Worm (Caenorhabditis elegans): ENCODE results near the gene fkh-8.

Gene fkh-8

ce11 chrII:6191293-6191692 is at the start of gene fkh-8:
Gene fkh-8 (minus strand): TSS chrII:6191393.
- TF ChIP-seq dao-5 (tag; optimal IDR thresholded peaks at IDR 0.05) (no peak), W03F9.2 (tag; optimal IDR thresholded peaks at IDR 0.05) (no peak), him-1 (tag; optimal IDR thresholded peaks at IDR 0.05) (no peak)

DNA sequence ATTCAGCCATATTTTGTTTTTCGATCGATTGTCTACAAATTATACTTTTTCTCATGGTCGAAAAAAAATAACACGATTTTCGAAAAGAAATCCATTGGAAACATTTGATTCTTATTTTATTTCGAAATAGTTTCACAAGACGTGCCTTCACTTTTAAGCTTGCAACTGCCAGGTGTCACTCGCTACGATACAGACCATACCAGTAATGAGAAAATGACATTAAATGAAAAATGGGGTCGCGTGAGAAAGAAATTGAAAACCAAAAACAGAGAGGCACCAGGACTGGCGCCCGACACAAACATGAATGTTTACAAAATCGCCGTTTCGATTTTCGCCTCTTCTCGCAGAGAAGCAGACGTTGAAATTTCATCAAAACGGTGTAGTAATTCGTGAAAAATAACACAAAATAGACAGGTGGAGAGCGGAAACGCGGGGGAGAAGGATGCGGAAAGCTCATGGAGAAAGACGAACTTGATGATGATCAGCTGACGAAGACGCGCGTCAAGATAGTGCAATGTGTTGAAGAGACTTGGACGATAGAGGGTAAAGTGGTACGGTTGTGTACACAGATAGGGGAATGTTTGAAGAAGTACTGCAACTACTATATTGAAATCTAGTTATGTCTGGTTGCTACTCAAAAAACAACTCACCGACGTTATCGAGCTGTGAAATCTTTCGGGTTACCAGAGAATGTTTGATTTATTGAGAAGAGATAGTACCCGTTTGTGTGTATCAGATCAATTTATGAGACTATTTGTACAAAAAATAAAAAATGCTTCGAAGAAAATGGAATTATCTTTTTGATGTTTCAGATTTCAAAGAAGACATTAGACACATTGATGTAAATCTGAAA is 45.1 kb upstream of the fkh-8 start:
- TF ChIP-seq dao-5 (tag; optimal IDR thresholded peaks at IDR 0.05) (no peak), him-1 (tag; optimal IDR thresholded peaks at IDR 0.05) (no peak), W03F9.2 (tag; optimal IDR thresholded peaks at IDR 0.05) (no peak)

- TF ChIP-seq him-1 (tag; optimal IDR thresholded peaks at IDR 0.05) (no peak), dao-5 (tag; optimal IDR thresholded peaks at IDR 0.05) (no peak), W03F9.2 (tag; optimal IDR thresholded peaks at IDR 0.05) (no peak)
Measured at ce11 chrII:6235432-6236092, 44.4 kb upstream of the fkh-8 start, which contains the start of gene T24H7.9. Gene T24H7.9 (minus strand): TSS chrII:6235505.

DNA sequence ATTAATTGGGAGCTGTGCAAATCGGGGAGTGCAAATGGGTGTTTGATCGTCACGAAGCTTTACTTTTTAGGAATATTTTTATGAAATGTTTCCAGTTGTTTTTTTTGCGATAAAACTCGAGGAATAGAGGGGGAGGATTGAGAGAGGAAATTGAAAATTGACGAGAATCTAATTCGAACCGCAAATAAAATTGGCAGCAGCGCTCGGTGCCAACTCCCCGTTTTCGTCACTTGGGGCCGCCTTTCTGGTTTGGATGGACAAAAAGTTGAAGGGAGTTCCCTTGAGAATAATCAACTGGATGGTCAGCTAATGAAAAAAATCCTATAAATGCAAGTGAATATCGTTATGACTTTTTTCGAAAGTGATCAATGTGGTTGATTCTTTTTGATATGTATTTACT is 38.9 kb upstream of the fkh-8 start:
- no peak for TF ChIP-seq him-1 (tag; optimal IDR thresholded peaks at IDR 0.05)

ce11 chrII:6226995-6227394 is 35.8 kb upstream of the fkh-8 start, which contains the start of gene srsy-2:
Gene srsy-2 (minus strand): TSS chrII:6227095.
- TF ChIP-seq dao-5 (tag; optimal IDR thresholded peaks at IDR 0.05) = no peak
- no peak for TF ChIP-seq W03F9.2 (tag; optimal IDR thresholded peaks at IDR 0.05)
- no peak for TF ChIP-seq him-1 (tag; optimal IDR thresholded peaks at IDR 0.05)

DNA sequence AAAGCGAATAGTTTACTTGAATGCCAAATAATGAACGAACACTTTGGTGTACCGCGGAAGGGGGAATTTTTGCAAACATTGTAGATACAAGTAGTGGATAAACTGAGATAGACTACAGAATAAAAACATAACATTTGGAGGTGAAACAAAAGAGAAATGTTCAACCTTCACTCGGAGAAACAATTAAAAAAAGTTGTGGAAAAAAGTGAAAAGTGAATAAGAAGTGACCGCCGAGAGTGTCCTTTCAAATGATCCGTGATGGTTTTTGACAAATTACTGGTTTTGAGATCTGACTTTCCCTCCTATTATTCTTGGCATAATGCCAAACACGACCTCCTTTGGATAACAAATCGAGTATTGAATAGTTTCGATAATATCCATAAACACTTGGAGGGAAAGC is 32.6 kb upstream of the fkh-8 start:
- TF ChIP-seq dao-5 (tag; optimal IDR thresholded peaks at IDR 0.05) (no peak), him-1 (tag; optimal IDR thresholded peaks at IDR 0.05) (no peak), W03F9.2 (tag; optimal IDR thresholded peaks at IDR 0.05) (no peak)

ce11 chrII:6222558-6222957 is 31.4 kb upstream of the fkh-8 start, which contains the start of gene C30B5.6:
Gene C30B5.6 (minus strand): TSS chrII:6222658.
- TF ChIP-seq him-1 (tag; optimal IDR thresholded peaks at IDR 0.05) (no peak), W03F9.2 (tag; optimal IDR thresholded peaks at IDR 0.05) (no peak), dao-5 (tag; optimal IDR thresholded peaks at IDR 0.05) (no peak)

DNA sequence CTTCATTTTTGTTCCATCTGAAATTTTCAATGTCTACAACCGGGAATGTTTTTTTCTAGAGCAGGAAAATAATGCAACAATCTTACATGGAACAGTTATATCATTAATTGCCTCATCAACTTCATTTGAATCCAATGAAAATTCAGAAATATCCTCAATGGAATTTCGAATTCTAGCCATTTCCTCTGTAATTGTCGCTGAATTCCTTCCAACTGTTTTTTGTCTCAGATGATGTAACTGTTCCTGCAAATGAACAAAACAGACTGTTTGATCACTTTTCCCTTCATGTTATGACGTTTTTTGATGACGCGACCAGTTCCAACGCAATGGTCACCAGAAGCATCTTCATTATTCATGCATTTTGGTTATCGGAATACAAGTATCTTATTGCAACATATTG is 30.3 kb upstream of the fkh-8 start:
- TF ChIP-seq dao-5 (tag; optimal IDR thresholded peaks at IDR 0.05) (no peak), him-1 (tag; optimal IDR thresholded peaks at IDR 0.05) (no peak), W03F9.2 (tag; optimal IDR thresholded peaks at IDR 0.05) (no peak)

DNA sequence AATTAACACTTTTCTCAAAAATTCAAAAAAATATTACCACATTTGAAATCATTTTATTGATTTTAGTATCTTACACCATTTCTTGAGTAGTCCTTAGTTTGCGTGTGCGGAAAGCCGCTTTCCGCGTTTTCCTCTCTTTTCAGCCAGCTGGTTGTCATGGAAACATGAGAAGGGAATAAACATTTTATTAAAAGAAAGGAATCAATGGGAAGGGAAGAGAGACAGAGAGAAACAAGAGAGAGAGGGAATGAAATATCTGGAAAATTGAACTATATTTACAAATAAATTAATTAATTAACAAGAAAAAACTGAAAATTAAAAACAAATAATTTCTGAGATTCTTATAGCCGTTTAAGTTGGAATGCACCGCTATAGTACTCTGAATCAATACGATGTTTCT is 28.2 kb upstream of the fkh-8 start, which contains the start of gene mks-2:
Gene mks-2 (minus strand): TSS at position 101 of the 400 bp plus-strand sequence.
- TF ChIP-seq him-1 (tag; optimal IDR thresholded peaks at IDR 0.05) (no peak), dao-5 (tag; optimal IDR thresholded peaks at IDR 0.05) (no peak), W03F9.2 (tag; optimal IDR thresholded peaks at IDR 0.05) (no peak)

- TF ChIP-seq him-1 (tag; optimal IDR thresholded peaks at IDR 0.05) = no peak
- no peak for TF ChIP-seq dao-5 (tag; optimal IDR thresholded peaks at IDR 0.05)
- no peak for TF ChIP-seq W03F9.2 (tag; optimal IDR thresholded peaks at IDR 0.05)
Measured at ce11 chrII:6208116-6208515, 16.9 kb upstream of the fkh-8 start, which contains the start of gene daf-37. Gene daf-37 (minus strand): TSS chrII:6208216.

DNA sequence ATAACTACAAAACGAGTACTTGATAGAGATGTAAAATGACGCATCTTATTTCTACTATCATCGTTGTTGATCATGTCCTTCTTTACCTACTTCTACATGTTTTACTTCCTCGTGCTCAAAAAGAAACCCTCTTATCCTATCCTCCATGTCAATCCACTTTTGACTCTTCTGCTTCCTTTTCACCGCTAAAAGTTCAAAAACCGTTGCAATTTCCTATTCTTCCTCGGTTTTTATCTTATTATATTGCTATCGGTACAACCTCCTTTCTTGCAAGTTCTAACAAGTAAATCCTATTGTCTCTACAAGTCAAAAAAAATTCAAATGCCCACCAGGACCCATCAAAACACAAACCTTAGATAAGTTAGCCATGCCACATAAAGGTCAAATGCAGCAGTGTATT is 16.1 kb upstream of the fkh-8 start:
- no peak for TF ChIP-seq dao-5 (tag; optimal IDR thresholded peaks at IDR 0.05)
- TF ChIP-seq him-1 (tag; optimal IDR thresholded peaks at IDR 0.05) = no peak
- TF ChIP-seq W03F9.2 (tag; optimal IDR thresholded peaks at IDR 0.05) = no peak

DNA sequence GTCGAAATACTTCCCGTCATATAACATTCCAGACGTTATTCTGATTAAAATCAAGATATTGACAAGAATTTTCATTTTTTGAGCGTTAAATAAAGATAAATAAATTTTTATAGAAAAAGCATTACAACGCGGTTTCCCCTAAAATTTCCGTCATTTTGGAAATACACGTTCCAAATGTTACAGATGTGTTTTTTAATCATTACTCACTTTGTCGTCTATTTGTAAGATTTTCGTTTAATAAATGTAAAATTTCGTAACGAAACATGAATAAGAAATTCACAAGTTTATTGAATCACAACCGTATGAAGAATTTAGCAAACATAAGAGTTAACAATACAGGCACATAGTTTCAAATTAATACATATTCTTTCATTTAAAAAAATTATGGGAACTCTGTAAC is 11.7 kb upstream of the fkh-8 start, which contains the start of gene C30B5.17:
Gene C30B5.17 (minus strand): TSS at position 101 of the 400 bp plus-strand sequence.
- TF ChIP-seq dao-5 (tag; optimal IDR thresholded peaks at IDR 0.05) = no peak
- TF ChIP-seq him-1 (tag; optimal IDR thresholded peaks at IDR 0.05) = no peak
- TF ChIP-seq W03F9.2 (tag; optimal IDR thresholded peaks at IDR 0.05) = no peak

ce11 chrII:6199010-6199409 is 7.8 kb upstream of the fkh-8 start:
- TF ChIP-seq dao-5 (tag; optimal IDR thresholded peaks at IDR 0.05) (no peak), W03F9.2 (tag; optimal IDR thresholded peaks at IDR 0.05) (no peak), him-1 (tag; optimal IDR thresholded peaks at IDR 0.05) (no peak)

ce11 chrII:6198468-6198867 is 7.3 kb upstream of the fkh-8 start, which contains the start of gene szy-4:
Gene szy-4 (plus strand): TSS chrII:6198696.
- no peak for TF ChIP-seq him-1 (tag; optimal IDR thresholded peaks at IDR 0.05)
- no peak for TF ChIP-seq dao-5 (tag; optimal IDR thresholded peaks at IDR 0.05)
- no peak for TF ChIP-seq W03F9.2 (tag; optimal IDR thresholded peaks at IDR 0.05)
